Fruit fly (Drosophila melanogaster) S2 (cell line): ENCODE measurements around the gene CG10005.

Source experiments
- CG8478 ChIP-seq: fragments of >200 bp; optimal IDR thresholded peaks from 2 replicates; lab custom pipeline; 2018
- CTCF ChIP-seq, 2 experiments: fragments of >200 bp; optimal IDR thresholded peaks; 2 replicates each; lab custom pipeline; 2018

- TF ChIP-seq CG8478 (no peak), CTCF (optimal IDR thresholded peaks at IDR 0.05; lab: Kevin White, UChicago) (no peak)
Measured at dm6 chr3R:11945450-11946317, 31.3 kb downstream of the CG10005 start.
